Worm (Caenorhabditis elegans): ENCODE measurements around the gene C16B8.3.

The C16B8.3 gene

DNA sequence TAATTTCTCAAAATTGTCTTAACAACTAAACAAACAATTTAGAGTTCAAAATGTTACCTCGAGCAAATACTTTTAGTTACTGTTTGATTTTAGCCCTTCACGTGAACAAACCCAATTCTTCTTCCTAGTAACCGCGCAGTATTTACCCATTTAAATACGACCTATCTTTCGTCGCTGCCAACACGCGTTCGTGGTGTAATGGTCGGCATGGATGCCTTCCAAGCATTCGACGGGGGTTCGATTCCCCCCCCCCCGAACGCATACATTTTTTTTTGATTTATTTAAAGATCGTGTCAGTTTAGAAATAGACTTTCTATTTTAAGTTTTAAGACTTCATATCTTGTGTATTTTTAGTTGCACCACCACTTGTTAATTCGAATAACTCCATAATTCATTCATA lies 26.0 kb upstream of the C16B8.3 start:
- TF ChIP-seq nhr-43 (tag; optimal IDR thresholded peaks at IDR 0.05; ENCODE audit: poor library complexity, severe bottlenecking) (peak; percentile 22), ztf-11 (tag; optimal IDR thresholded peaks at IDR 0.05) (no peak), hmg-11 (tag; optimal IDR thresholded peaks at IDR 0.05) (peak; percentile 40), pha-4 (tag; optimal IDR thresholded peaks at IDR 0.05) (peak; percentile 41), nfya-1 (tag; optimal IDR thresholded peaks at IDR 0.05; ENCODE audit: insufficient read depth) (no peak), ceh-16 (tag; optimal IDR thresholded peaks at IDR 0.05) (no peak)

DNA sequence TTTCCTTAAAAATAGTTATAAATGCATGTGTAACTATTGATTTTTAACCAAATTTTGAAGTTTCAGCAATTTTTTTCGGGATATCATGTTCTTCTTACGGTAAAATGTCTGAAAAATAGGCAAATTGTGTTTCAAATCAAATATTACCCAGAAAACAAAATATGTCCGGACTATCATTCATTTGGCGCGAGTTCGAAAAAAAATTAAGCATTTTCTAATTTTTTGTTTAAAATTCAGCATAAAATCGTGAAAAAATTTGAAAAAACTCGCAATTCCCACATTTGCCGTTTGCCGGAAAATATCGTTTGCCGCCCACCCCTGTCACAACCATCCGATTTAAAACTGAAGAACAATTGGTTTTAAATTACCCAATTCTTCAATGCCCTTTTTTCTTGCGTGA lies 23.2 kb upstream of the C16B8.3 start:
- TF ChIP-seq aly-2 (tag; optimal IDR thresholded peaks at IDR 0.05) (no peak), snpc-4 (tag; optimal IDR thresholded peaks at IDR 0.05) (no peak), tbx-2 (tag; optimal IDR thresholded peaks at IDR 0.05) (no peak), fos-1 (tag; optimal IDR thresholded peaks at IDR 0.05) (no peak), ceh-9 (tag; optimal IDR thresholded peaks at IDR 0.05) (no peak), elt-3 (tag; optimal IDR thresholded peaks at IDR 0.05) (no peak), pha-4 (tag; optimal IDR thresholded peaks at IDR 0.05) (no peak), hmg-11 (tag; optimal IDR thresholded peaks at IDR 0.05) (no peak), nhr-11 (tag; optimal IDR thresholded peaks at IDR 0.05) (no peak), nfya-1 (tag; optimal IDR thresholded peaks at IDR 0.05; ENCODE audit: insufficient read depth) (no peak), mdl-1 (tag; optimal IDR thresholded peaks at IDR 0.05) (no peak), ceh-16 (tag; optimal IDR thresholded peaks at IDR 0.05) (no peak), daf-12 (tag; optimal IDR thresholded peaks at IDR 0.05) (no peak), egl-27 (tag; optimal IDR thresholded peaks at IDR 0.05) (no peak), lin-39 (tag; optimal IDR thresholded peaks at IDR 0.05) (no peak), R02D3.7 (tag; optimal IDR thresholded peaks at IDR 0.05) (no peak), elt-1 (tag; optimal IDR thresholded peaks at IDR 0.05) (no peak), nhr-43 (tag; optimal IDR thresholded peaks at IDR 0.05; ENCODE audit: poor library complexity, severe bottlenecking) (no peak), nhr-76 (tag; optimal IDR thresholded peaks at IDR 0.05) (no peak)

DNA sequence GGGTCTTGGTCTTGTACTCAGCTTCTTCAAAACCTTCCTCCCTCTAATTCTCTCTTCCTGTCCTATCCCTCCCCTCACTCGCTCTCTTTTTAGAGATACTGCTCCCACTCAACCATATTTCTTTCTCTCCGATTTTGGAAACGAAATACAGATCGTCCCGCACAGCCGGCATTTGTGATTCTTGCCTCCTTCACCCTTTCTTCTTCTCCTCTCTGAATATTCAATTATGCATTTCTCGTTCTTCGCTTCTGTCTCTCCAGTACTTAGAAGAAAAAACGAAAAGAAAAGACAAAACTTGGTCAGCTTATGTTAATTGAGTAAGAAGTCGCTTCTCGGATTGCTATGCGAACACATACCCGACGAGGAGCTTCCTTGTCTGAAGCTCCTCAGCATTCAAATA lies 22.5 kb upstream of the C16B8.3 start:
- TF ChIP-seq nhr-25 (tag; optimal IDR thresholded peaks at IDR 0.05) (no peak), nhr-28 (tag; optimal IDR thresholded peaks at IDR 0.05) (no peak), nhr-43 (tag; optimal IDR thresholded peaks at IDR 0.05; ENCODE audit: poor library complexity, severe bottlenecking) (no peak), skn-1 (tag; optimal IDR thresholded peaks at IDR 0.05) (no peak), elt-1 (tag; optimal IDR thresholded peaks at IDR 0.05) (no peak), ztf-11 (tag; optimal IDR thresholded peaks at IDR 0.05) (no peak)

DNA sequence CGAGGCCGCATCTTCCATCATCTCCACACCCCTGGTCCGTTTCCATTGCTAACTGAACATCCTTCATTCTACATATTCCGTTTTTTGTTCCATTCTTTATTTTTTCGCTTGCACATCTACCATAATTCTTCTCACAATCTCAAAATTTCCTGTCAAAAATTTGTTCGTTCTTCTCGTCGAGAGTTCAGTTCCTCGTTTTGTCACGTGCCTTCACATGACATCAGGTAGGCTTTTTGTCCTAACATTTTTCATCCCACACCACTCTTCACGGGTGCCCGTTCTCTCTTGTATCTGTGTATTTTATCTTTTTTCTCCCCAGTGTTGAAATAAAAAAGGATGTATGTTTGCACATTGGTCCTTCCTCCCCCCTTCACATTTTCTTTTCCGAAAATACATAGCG lies 22.1 kb upstream of the C16B8.3 start:
- TF ChIP-seq ceh-16 (tag; optimal IDR thresholded peaks at IDR 0.05), result no peak
- no peak for TF ChIP-seq skn-1 (tag; optimal IDR thresholded peaks at IDR 0.05)
- no peak for TF ChIP-seq R02D3.7 (tag; optimal IDR thresholded peaks at IDR 0.05)
- TF ChIP-seq nhr-25 (tag; optimal IDR thresholded peaks at IDR 0.05), result no peak
- TF ChIP-seq pqm-1 (tag; optimal IDR thresholded peaks at IDR 0.05), result no peak
- peak; percentile 80 for TF ChIP-seq pha-4 (tag; optimal IDR thresholded peaks at IDR 0.05)

DNA sequence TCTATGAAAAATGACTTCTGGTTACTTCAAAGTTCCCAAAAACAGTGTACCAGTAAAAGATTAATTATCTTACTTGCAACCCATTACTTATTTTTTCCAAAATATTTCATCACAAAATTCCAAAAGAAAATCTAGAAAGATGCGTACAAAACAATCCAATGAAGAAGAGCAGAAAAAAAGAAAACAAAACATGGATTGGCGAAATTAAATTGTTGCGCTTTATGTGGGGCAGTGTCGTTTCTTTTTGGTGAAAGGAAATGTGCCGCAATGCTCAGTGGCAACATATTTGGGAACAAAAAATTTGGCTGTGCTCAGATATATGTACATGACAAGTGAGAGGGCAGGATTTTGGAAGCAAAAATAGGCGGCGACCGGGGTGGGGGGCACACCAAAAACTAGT lies 20.1 kb upstream of the C16B8.3 start:
- TF ChIP-seq lin-39 (tag; optimal IDR thresholded peaks at IDR 0.05) (peak; percentile 24), fkh-2 (tag; optimal IDR thresholded peaks at IDR 0.05) (no peak)

DNA sequence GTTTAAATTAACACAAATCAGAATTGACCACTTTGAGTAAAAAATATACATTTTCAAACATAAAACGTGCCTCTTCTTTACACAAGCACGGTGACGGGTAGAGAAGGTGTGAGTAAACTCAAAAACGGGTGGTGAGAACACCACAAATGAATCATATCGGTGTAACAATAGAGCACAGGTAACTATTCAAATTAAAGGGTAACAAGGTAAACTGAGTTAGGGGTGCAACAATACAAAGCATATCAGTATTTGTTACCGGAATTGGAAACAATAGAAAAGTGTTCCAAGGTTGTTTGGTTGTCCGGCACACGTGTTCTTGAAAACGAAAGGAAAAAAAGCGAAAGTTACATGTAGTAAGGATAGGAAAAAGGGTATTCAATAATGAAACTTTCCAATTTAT lies 13.9 kb upstream of the C16B8.3 start:
- no peak for TF ChIP-seq ceh-9 (tag; optimal IDR thresholded peaks at IDR 0.05)
- no peak for TF ChIP-seq eor-1 (tag; optimal IDR thresholded peaks at IDR 0.05)
- TF ChIP-seq pha-4 (tag; optimal IDR thresholded peaks at IDR 0.05), result peak; percentile 55
- TF ChIP-seq fos-1 (tag; optimal IDR thresholded peaks at IDR 0.05), result peak; percentile 24

DNA sequence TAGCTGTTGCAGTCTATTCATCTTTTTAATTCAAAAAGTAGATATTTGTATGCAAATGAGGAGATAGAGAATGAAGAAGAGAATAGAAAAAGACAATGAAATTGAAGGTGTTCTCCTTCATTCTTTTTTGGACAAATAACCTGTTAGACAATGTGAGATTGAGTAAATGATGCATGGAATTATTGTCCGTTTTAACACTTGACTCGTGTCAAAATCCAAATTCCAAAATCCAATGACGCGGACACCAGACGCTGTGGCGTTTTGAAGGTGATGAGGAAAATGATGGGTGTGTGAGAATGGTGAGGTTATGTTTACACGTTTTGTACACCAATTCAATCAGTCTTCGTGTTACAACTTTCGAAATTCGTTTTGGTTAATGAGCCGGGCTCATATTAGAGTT lies 10.7 kb upstream of the C16B8.3 start:
- TF ChIP-seq mml-1 (tag; optimal IDR thresholded peaks at IDR 0.05) (no peak), mdl-1 (tag; optimal IDR thresholded peaks at IDR 0.05) (no peak), unc-39 (tag; optimal IDR thresholded peaks at IDR 0.05) (no peak), ama-1 (optimal IDR thresholded peaks at IDR 0.05) (no peak), ztf-11 (tag; optimal IDR thresholded peaks at IDR 0.05) (no peak), lin-15B (tag; optimal IDR thresholded peaks at IDR 0.05) (no peak), elt-3 (tag; optimal IDR thresholded peaks at IDR 0.05) (no peak), nhr-67 (tag; optimal IDR thresholded peaks at IDR 0.05) (no peak), ceh-9 (tag; optimal IDR thresholded peaks at IDR 0.05) (no peak), egl-5 (tag; optimal IDR thresholded peaks at IDR 0.05) (no peak), sea-2 (GFP tag; optimal IDR thresholded peaks at IDR 0.05) (no peak)
